Worm (Caenorhabditis elegans) whole organism, L1 larva: Measurements from ENCODE around the gene C24D10.5.
A peak's percentile ranks its signal among the peaks of the same experiment; 100 is the strongest.

Source experiments
- C04F5.9 ChIP-seq: sonication (generic microtip); optimal IDR thresholded peaks from 2 replicates; lab custom pipeline; 2016; ENCODE audit warnings: missing genetic modification characterization, missing compliant biosample characterization
- C16A3.4 ChIP-seq: fragments of 150-350 bp; optimal IDR thresholded peaks from 2 replicates; lab custom pipeline; 2014; ENCODE audit warnings: missing biosample characterization, missing genetic modification characterization
- Y116A8C.19 ChIP-seq: sonication (generic microtip); optimal IDR thresholded peaks from 2 replicates; lab custom pipeline; 2016; ENCODE audit warnings: missing compliant biosample characterization, missing genetic modification characterization, borderline replicate concordance
- aha-1 ChIP-seq: fragments of 150-350 bp; optimal IDR thresholded peaks from 2 replicates; lab custom pipeline; 2014; ENCODE audit warnings: missing biosample characterization, missing genetic modification characterization
- alr-1 ChIP-seq: fragments of 200-800 bp; sonication (Bioruptor generic); optimal IDR thresholded peaks from 2 replicates; lab custom pipeline; 2018; ENCODE audit warnings: borderline replicate concordance, mild to moderate bottlenecking, missing genetic modification characterization, missing compliant biosample characterization
- aly-2 ChIP-seq: fragments of 150-350 bp; optimal IDR thresholded peaks from 2 replicates; lab custom pipeline; 2014; ENCODE audit warnings: missing biosample characterization, missing genetic modification characterization
- ama-1 ChIP-seq: fragments of 150-350 bp; optimal IDR thresholded peaks from 2 replicates; lab custom pipeline; 2014
- ceh-8 ChIP-seq: fragments of 200-800 bp; sonication (Bioruptor generic); optimal IDR thresholded peaks from 2 replicates; lab custom pipeline; 2018; ENCODE audit warnings: mild to moderate bottlenecking, missing genetic modification characterization, moderate library complexity, missing compliant biosample characterization
- ceh-88 ChIP-seq: fragments of 200-800 bp; sonication (Bioruptor generic); IDR thresholded peaks from 2 replicates; pipeline ENCODE4 v1.3.6; 2022; ENCODE audit warnings: missing genetic modification characterization, missing compliant biosample characterization
- ceh-90 ChIP-seq: sonication (generic microtip); optimal IDR thresholded peaks from 2 replicates; lab custom pipeline; 2016; ENCODE audit warnings: missing genetic modification characterization, missing compliant biosample characterization
- ces-1 ChIP-seq: fragments of 150-350 bp; optimal IDR thresholded peaks from 2 replicates; lab custom pipeline; 2014; ENCODE audit warnings: missing biosample characterization, missing genetic modification reagents, missing genetic modification characterization
- dpl-1 ChIP-seq, 3 experiments: fragments of 150-350 bp in 2 of 3; sonication (generic microtip) in 1 of 3; optimal IDR thresholded peaks; 2 replicates each; lab custom pipeline; 2014 to 2017; ENCODE audit warnings: missing biosample characterization in 3 of 3, missing genetic modification characterization in 3 of 3, missing genetic modification reagents in 3 of 3
- efl-1 ChIP-seq, 4 experiments: fragments of 150-350 bp; optimal IDR thresholded peaks in 3 of 4; peaks in 1 of 4; 1 replicate in 1 of 4; 2 replicates in 3 of 4; lab custom pipeline; 2014; ENCODE audit warnings: missing biosample characterization in 2 of 4, missing genetic modification characterization in 2 of 4, missing genetic modification reagents in 2 of 4
- efl-3 ChIP-seq: fragments of 200-800 bp; sonication (Bioruptor generic); optimal IDR thresholded peaks from 2 replicates; lab custom pipeline; 2018; ENCODE audit warnings: mild to moderate bottlenecking, missing genetic modification characterization, missing compliant biosample characterization
- egl-13 ChIP-seq: sonication (generic microtip); optimal IDR thresholded peaks from 2 replicates; lab custom pipeline; 2016; ENCODE audit warnings: missing genotype, missing genetic modification reagents, missing genetic modification characterization, missing compliant biosample characterization
- elt-2 ChIP-seq: sonication (generic microtip); optimal IDR thresholded peaks from 2 replicates; lab custom pipeline; 2016; ENCODE audit warnings: missing genetic modification characterization, mild to moderate bottlenecking, inconsistent platforms, missing compliant biosample characterization, missing genetic modification reagents
- elt-3 ChIP-seq, 6 experiments: fragments of 150-350 bp in 1 of 6; sonication (generic microtip); optimal IDR thresholded peaks; 2 replicates each; lab custom pipeline; 2017 to 2018; ENCODE audit warnings: missing biosample characterization in 6 of 6, missing genetic modification characterization in 6 of 6, inconsistent platforms in 1 of 6
- ets-5 ChIP-seq: fragments of 200-800 bp; sonication (Bioruptor generic); IDR thresholded peaks from 2 replicates; pipeline ENCODE4 v1.3.6; 2022; ENCODE audit warnings: missing genetic modification characterization, missing compliant biosample characterization
- fkh-4 ChIP-seq: sonication (generic microtip); optimal IDR thresholded peaks from 2 replicates; lab custom pipeline; 2016; ENCODE audit warnings: missing compliant biosample characterization, missing genetic modification characterization, borderline replicate concordance
- fkh-8 ChIP-seq: sonication (generic microtip); optimal IDR thresholded peaks from 2 replicates; lab custom pipeline; 2016; ENCODE audit warnings: mild to moderate bottlenecking, missing genetic modification characterization, missing compliant biosample characterization
- fos-1 ChIP-seq: fragments of 150-350 bp; optimal IDR thresholded peaks from 2 replicates; lab custom pipeline; 2014; ENCODE audit warnings: missing biosample characterization, missing genetic modification characterization
- hlh-4 ChIP-seq: sonication (generic microtip); optimal IDR thresholded peaks from 2 replicates; lab custom pipeline; 2016; ENCODE audit warnings: mild to moderate bottlenecking, missing genetic modification characterization, missing compliant biosample characterization
- hpl-2 ChIP-seq: fragments of 150-350 bp; optimal IDR thresholded peaks from 2 replicates; lab custom pipeline; 2014; ENCODE audit warnings: missing biosample characterization, missing genetic modification reagents, missing genetic modification characterization
- irx-1 ChIP-seq: sonication (generic microtip); optimal IDR thresholded peaks from 2 replicates; lab custom pipeline; 2016; ENCODE audit warnings: missing genetic modification characterization, missing compliant biosample characterization
- isw-1 ChIP-seq: fragments of 200-800 bp; sonication (Bioruptor generic); IDR thresholded peaks from 2 replicates; pipeline ENCODE4 v1.3.6; 2022; ENCODE audit warnings: missing genetic modification characterization, missing compliant biosample characterization
- jun-1 ChIP-seq: fragments of 150-350 bp; optimal IDR thresholded peaks from 2 replicates; lab custom pipeline; 2014; ENCODE audit warnings: missing biosample characterization, missing genetic modification reagents, missing genetic modification characterization
- lin-14 ChIP-seq: fragments of 200-800 bp; sonication (Bioruptor generic); optimal IDR thresholded peaks from 2 replicates; lab custom pipeline; 2018; ENCODE audit warnings: mild to moderate bottlenecking, missing genetic modification characterization, moderate library complexity, missing compliant biosample characterization
- lin-39 ChIP-seq: fragments of 150-350 bp; optimal IDR thresholded peaks from 2 replicates; lab custom pipeline; 2014; ENCODE audit warnings: missing biosample characterization, missing genetic modification reagents, missing genetic modification characterization
- lir-3 ChIP-seq: sonication (generic microtip); optimal IDR thresholded peaks from 2 replicates; lab custom pipeline; 2016; ENCODE audit warnings: mild to moderate bottlenecking, missing genetic modification characterization, moderate library complexity, missing compliant biosample characterization; ENCODE audit not compliant: poor library complexity
- mab-9 ChIP-seq: fragments of 200-800 bp; sonication (Bioruptor generic); IDR thresholded peaks from 2 replicates; pipeline ENCODE4 v1.3.6; 2022; ENCODE audit warnings: missing genetic modification reagents, missing genetic modification characterization, missing compliant biosample characterization
- mef-2 ChIP-seq: fragments of 150-350 bp; optimal IDR thresholded peaks from 2 replicates; lab custom pipeline; 2014; ENCODE audit warnings: missing biosample characterization, missing genetic modification characterization
- nhr-20 ChIP-seq: sonication (generic microtip); optimal IDR thresholded peaks from 2 replicates; lab custom pipeline; 2016; ENCODE audit warnings: mild to moderate bottlenecking, missing genetic modification characterization, missing compliant biosample characterization
- nhr-237 ChIP-seq: fragments of 150-350 bp; optimal IDR thresholded peaks from 2 replicates; lab custom pipeline; 2014; ENCODE audit warnings: missing biosample characterization, missing genetic modification characterization
- nhr-28 ChIP-seq: fragments of 150-350 bp; optimal IDR thresholded peaks from 2 replicates; lab custom pipeline; 2014; ENCODE audit warnings: missing biosample characterization, missing genetic modification characterization
- nhr-47 ChIP-seq: sonication (generic microtip); optimal IDR thresholded peaks from 2 replicates; lab custom pipeline; 2016; ENCODE audit warnings: mild to moderate bottlenecking, missing genetic modification characterization, moderate library complexity, missing compliant biosample characterization
- nhr-71 ChIP-seq: sonication (generic microtip); optimal IDR thresholded peaks from 2 replicates; lab custom pipeline; 2016; ENCODE audit warnings: mild to moderate bottlenecking, missing genetic modification characterization, moderate library complexity, missing compliant biosample characterization
- nhr-76 ChIP-seq: sonication (generic microtip); optimal IDR thresholded peaks from 2 replicates; lab custom pipeline; 2017; ENCODE audit warnings: missing biosample characterization, missing genetic modification characterization
- nhr-77 ChIP-seq: fragments of 150-350 bp; optimal IDR thresholded peaks from 2 replicates; lab custom pipeline; 2014; ENCODE audit warnings: missing biosample characterization, missing genetic modification characterization
- nhr-85 ChIP-seq: sonication (generic microtip); peaks from one replicate; lab custom pipeline; 2016; ENCODE audit warnings: missing genetic modification characterization, inconsistent platforms, missing compliant biosample characterization
- nhr-90 ChIP-seq: sonication (generic microtip); optimal IDR thresholded peaks from 2 replicates; lab custom pipeline; 2016; ENCODE audit warnings: mild to moderate bottlenecking, missing genetic modification characterization, missing compliant biosample characterization; ENCODE audit not compliant: poor library complexity
- pag-3 ChIP-seq: sonication (generic microtip); optimal IDR thresholded peaks from 2 replicates; lab custom pipeline; 2017; ENCODE audit warnings: missing genetic modification characterization, mild to moderate bottlenecking, missing compliant biosample characterization, antibody characterized with exemption, borderline replicate concordance; ENCODE audit not compliant: insufficient read depth
- rnt-1 ChIP-seq: sonication (generic microtip); optimal IDR thresholded peaks from 2 replicates; lab custom pipeline; 2016; ENCODE audit warnings: mild to moderate bottlenecking, missing genetic modification characterization, moderate library complexity, missing compliant biosample characterization
- skn-1 ChIP-seq: fragments of 150-350 bp; optimal IDR thresholded peaks from 2 replicates; lab custom pipeline; 2014; ENCODE audit warnings: missing biosample characterization, missing genetic modification characterization
- snpc-4 ChIP-seq: fragments of 150-350 bp; optimal IDR thresholded peaks from 2 replicates; lab custom pipeline; 2014; ENCODE audit warnings: missing biosample characterization, missing genetic modification characterization
- snu-23 ChIP-seq: sonication (generic microtip); optimal IDR thresholded peaks from 2 replicates; lab custom pipeline; 2016; ENCODE audit warnings: missing genetic modification characterization, missing compliant biosample characterization
- sup-37 ChIP-seq: fragments of 200-800 bp; sonication (Bioruptor generic); optimal IDR thresholded peaks from 2 replicates; lab custom pipeline; 2018; ENCODE audit warnings: mild to moderate bottlenecking, missing genetic modification characterization, missing compliant biosample characterization
- unc-62 ChIP-seq: fragments of 150-350 bp; optimal IDR thresholded peaks from 2 replicates; lab custom pipeline; 2014; ENCODE audit warnings: missing biosample characterization, missing genetic modification reagents, missing genetic modification characterization
- vab-15 ChIP-seq: sonication (generic microtip); optimal IDR thresholded peaks from 2 replicates; lab custom pipeline; 2017; ENCODE audit warnings: missing genotype, mild to moderate bottlenecking, missing genetic modification characterization, missing compliant biosample characterization
- xbp-1 ChIP-seq: sonication (generic microtip); optimal IDR thresholded peaks from 2 replicates; lab custom pipeline; 2016; ENCODE audit warnings: missing genetic modification characterization, missing compliant biosample characterization
- zip-4 ChIP-seq: fragments of 200-800 bp; sonication (Bioruptor generic); optimal IDR thresholded peaks from 2 replicates; lab custom pipeline; 2018; ENCODE audit warnings: mild to moderate bottlenecking, missing genetic modification characterization, moderate library complexity, missing compliant biosample characterization
- ztf-11 ChIP-seq, 2 experiments: sonication (generic microtip); optimal IDR thresholded peaks; 2 replicates each; lab custom pipeline; 2016 to 2017; ENCODE audit warnings: missing genetic modification characterization in 2 of 2, missing biosample characterization in 1 of 2, missing compliant biosample characterization in 1 of 2
- ztf-4 ChIP-seq: fragments of 150-350 bp; optimal IDR thresholded peaks from 2 replicates; lab custom pipeline; 2014; ENCODE audit warnings: missing biosample characterization, missing genetic modification characterization

The C24D10.5 gene

ce11 chrIV:5160171-5160570, 10.3 kb downstream of the C24D10.5 start, which contains the start of the genes C24D10.6 and C24D10.4 (continued):
- TF ChIP-seq alr-1 (tag; lab: Kevin White, UChicago) (no peak), xbp-1 (tag; lab: Kevin White, UChicago) (peak; percentile 63), snu-23 (peak; percentile 66), zip-4 (GFP tag; lab: Kevin White, UChicago) (no peak), efl-3 (no peak), irx-1 (tag; lab: Kevin White, UChicago) (peak; percentile 63), nhr-20 (tag; lab: Kevin White, UChicago) (peak; percentile 61), fkh-4 (no peak), mef-2 (tag; lab: Kevin White, UChicago) (no peak), Y116A8C.19 (no peak), aha-1 (tag; lab: Kevin White, UChicago) (no peak), nhr-28 (no peak), hpl-2 (GFP tag; lab: Kevin White, UChicago) (no peak), pag-3 (no peak), ama-1 (lab: Kevin White, UChicago) (no peak), fkh-8 (no peak), mab-9 (GFP tag; lab: Robert Waterston, UW) (no peak), ceh-88 (no peak; the same call in 1 of the 2 replicates), fos-1 (no peak), lin-14 (peak; percentile 76), ceh-8 (peak; percentile 9), ceh-90 (no peak), C04F5.9 (peak; percentile 15), dpl-1 (GFP tag; optimal IDR thresholded peaks at IDR 0.05; lab: Kevin White, UChicago) (peak; percentile 51 to 71 (median 65)), ztf-11 (tag; optimal IDR thresholded peaks at IDR 0.05; lab: Kevin White, UChicago) (no peak), vab-15 (no peak), nhr-90 (tag; lab: Kevin White, UChicago) (peak; percentile 32), jun-1 (no peak), elt-2 (tag; lab: Kevin White, UChicago) (no peak), egl-13 (tag; lab: Kevin White, UChicago) (peak; percentile 28), rnt-1 (tag; lab: Kevin White, UChicago) (peak; percentile 64), nhr-237 (no peak), lir-3 (tag; lab: Kevin White, UChicago) (peak; percentile 44), nhr-47 (tag; lab: Kevin White, UChicago) (peak; percentile 62), skn-1 (tag; lab: Kevin White, UChicago) (peak; percentile 77), ztf-4 (no peak), nhr-85 (tag; lab: Kevin White, UChicago) (peak; percentile 64), efl-1 (optimal IDR thresholded peaks at IDR 0.05; lab: Kevin White, UChicago) (peak; percentile 53 to 70), efl-1 (GFP tag; optimal IDR thresholded peaks at IDR 0.05 in 1 of 2; lab: Kevin White, UChicago) (peak; percentile 66 to 95), aly-2 (tag; lab: Kevin White, UChicago) (no peak), ces-1 (no peak), elt-3 (tag; optimal IDR thresholded peaks at IDR 0.05; lab: Kevin White, UChicago) (peak in 1 of 6 experiments; percentile 35), snpc-4 (tag; lab: Kevin White, UChicago) (peak; percentile 17), nhr-77 (tag; lab: Kevin White, UChicago) (no peak), hlh-4 (tag; lab: Kevin White, UChicago) (no peak), nhr-71 (tag; lab: Kevin White, UChicago) (peak; percentile 64), sup-37 (GFP tag; lab: Kevin White, UChicago) (no peak), C16A3.4 (peak; percentile 39), unc-62 (GFP tag; lab: Kevin White, UChicago) (no peak), isw-1 (GFP tag; lab: Robert Waterston, UW) (peak; percentile 32; the same call in 1 of the 2 replicates), nhr-76 (no peak), lin-39 (tag; lab: Kevin White, UChicago) (peak; percentile 39), ets-5 (GFP tag; lab: Robert Waterston, UW) (no peak)
